Worm (Caenorhabditis elegans) whole organism, L1 larva: ENCODE results near the gene C08F8.6.

Source experiments
- blmp-1 ChIP-seq: fragments of 150-350 bp; optimal IDR thresholded peaks from 2 replicates; lab custom pipeline; 2014; ENCODE audit warnings: missing biosample characterization, missing genetic modification characterization
- lin-39 ChIP-seq: fragments of 150-350 bp; optimal IDR thresholded peaks from 2 replicates; lab custom pipeline; 2014; ENCODE audit warnings: missing biosample characterization, missing genetic modification reagents, missing genetic modification characterization
- lir-3 ChIP-seq: sonication (generic microtip); optimal IDR thresholded peaks from 2 replicates; lab custom pipeline; 2016; ENCODE audit warnings: mild to moderate bottlenecking, missing genetic modification characterization, moderate library complexity, missing compliant biosample characterization; ENCODE audit not compliant: poor library complexity
- nhr-71 ChIP-seq: sonication (generic microtip); optimal IDR thresholded peaks from 2 replicates; lab custom pipeline; 2016; ENCODE audit warnings: mild to moderate bottlenecking, missing genetic modification characterization, moderate library complexity, missing compliant biosample characterization
- pag-3 ChIP-seq: sonication (generic microtip); optimal IDR thresholded peaks from 2 replicates; lab custom pipeline; 2017; ENCODE audit warnings: missing genetic modification characterization, mild to moderate bottlenecking, missing compliant biosample characterization, antibody characterized with exemption, borderline replicate concordance; ENCODE audit not compliant: insufficient read depth
- skn-1 ChIP-seq: fragments of 150-350 bp; optimal IDR thresholded peaks from 2 replicates; lab custom pipeline; 2014; ENCODE audit warnings: missing biosample characterization, missing genetic modification characterization
- unc-62 ChIP-seq: fragments of 150-350 bp; optimal IDR thresholded peaks from 2 replicates; lab custom pipeline; 2014; ENCODE audit warnings: missing biosample characterization, missing genetic modification reagents, missing genetic modification characterization
- xbp-1 ChIP-seq: sonication (generic microtip); optimal IDR thresholded peaks from 2 replicates; lab custom pipeline; 2016; ENCODE audit warnings: missing genetic modification characterization, missing compliant biosample characterization

- TF ChIP-seq skn-1 (tag; lab: Kevin White, UChicago) = no peak
- no peak for TF ChIP-seq lir-3
- TF ChIP-seq lin-39 (tag; lab: Kevin White, UChicago) = no peak
- no peak for TF ChIP-seq unc-62 (GFP tag; lab: Kevin White, UChicago)
- TF ChIP-seq blmp-1 = peak; percentile 77
- TF ChIP-seq nhr-71 (tag; lab: Kevin White, UChicago) = no peak
- no peak for TF ChIP-seq xbp-1 (tag; lab: Kevin White, UChicago)
- no peak for TF ChIP-seq pag-3 (tag; lab: Kevin White, UChicago)
These were observed 44.7 kb downstream of the C08F8.6 start for ce11 chrIV:11119972-11120562.
